5 worm cellular contexts compared by ENCODE assay signal in the genomic region with DNA sequence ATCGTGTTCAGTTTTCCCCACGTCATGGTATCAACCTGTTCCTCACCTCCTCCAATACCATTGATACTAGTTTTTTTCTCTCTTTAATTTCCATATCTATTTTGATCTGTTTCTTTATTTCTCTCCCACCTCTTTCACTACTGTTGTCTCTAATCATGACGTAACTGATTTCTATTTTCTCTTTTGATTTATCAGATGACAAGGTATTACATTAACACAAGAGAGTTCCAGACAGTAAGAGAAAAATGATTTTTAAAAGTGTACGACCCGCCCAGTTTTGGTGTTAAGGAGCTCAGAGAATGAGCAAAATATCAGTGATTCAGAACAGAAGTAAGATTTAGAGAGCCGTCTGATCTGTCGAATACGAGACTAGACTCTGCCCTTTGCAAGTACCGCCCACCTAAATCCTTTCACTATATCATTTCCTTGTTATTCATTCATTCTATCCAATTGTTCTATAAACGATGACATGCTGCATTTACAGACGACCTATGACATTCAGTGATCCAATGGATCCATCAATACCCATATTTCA.
TF ChIP-seq lines count a peak whose summit lies in the region.

TSS of gene nhr-105 (plus strand) at position 485 of the 535 bp plus-strand sequence.

TF ChIP-seq in whole organism, L1 larva, 84 proteins besides CTCF, POLR2A, EP300 and RAD21 (continued from another document and continues in another):
- TF ChIP-seq sptf-1 (tag; optimal IDR thresholded peaks at IDR 0.05; lab: Kevin White, UChicago): no peak
- TF ChIP-seq zag-1 (tag; optimal IDR thresholded peaks at IDR 0.05; lab: Kevin White, UChicago): no peak
- no peak for TF ChIP-seq snpc-4 (tag; optimal IDR thresholded peaks at IDR 0.05; lab: Kevin White, UChicago)
- no peak for TF ChIP-seq tlp-1 (tag; optimal IDR thresholded peaks at IDR 0.05; lab: Kevin White, UChicago)
- TF ChIP-seq nhr-85 (tag; lab: Kevin White, UChicago): peak; percentile 96
- no peak for TF ChIP-seq unc-62 (GFP tag; optimal IDR thresholded peaks at IDR 0.05; lab: Kevin White, UChicago)
- no peak for TF ChIP-seq C34B4.2 (tag; optimal IDR thresholded peaks at IDR 0.05; lab: Kevin White, UChicago)
- TF ChIP-seq ztf-4 (tag; optimal IDR thresholded peaks at IDR 0.05; lab: Kevin White, UChicago): peak; percentile 45
- TF ChIP-seq lsy-2 (tag; optimal IDR thresholded peaks at IDR 0.05; lab: Kevin White, UChicago): peak; percentile 38 to 61
- no peak for TF ChIP-seq unc-98 (GFP tag; IDR thresholded peaks at IDR 0.05; lab: Robert Waterston, UW)
- peak; percentile 26 for TF ChIP-seq nhr-237 (tag; optimal IDR thresholded peaks at IDR 0.05; lab: Kevin White, UChicago)
- TF ChIP-seq lin-13 (GFP tag; optimal IDR thresholded peaks at IDR 0.05; lab: Kevin White, UChicago): peak; percentile 39
- peak; percentile 9 for TF ChIP-seq xbp-1 (tag; optimal IDR thresholded peaks at IDR 0.05; lab: Kevin White, UChicago)
- TF ChIP-seq nhr-76 (tag; optimal IDR thresholded peaks at IDR 0.05; lab: Kevin White, UChicago): no peak
- TF ChIP-seq F16B12.6 (tag; optimal IDR thresholded peaks at IDR 0.05; lab: Kevin White, UChicago): no peak
- TF ChIP-seq mdl-1 (tag; optimal IDR thresholded peaks at IDR 0.05; lab: Kevin White, UChicago): peak in 1 of 2 experiments; percentile 6
- TF ChIP-seq sup-37 (GFP tag; optimal IDR thresholded peaks at IDR 0.05; lab: Kevin White, UChicago): peak; percentile 36
- no peak for TF ChIP-seq unc-130 (tag; optimal IDR thresholded peaks at IDR 0.05; lab: Kevin White, UChicago)
- TF ChIP-seq mef-2 (tag; optimal IDR thresholded peaks at IDR 0.05; lab: Kevin White, UChicago): no peak
- no peak for TF ChIP-seq aha-1 (tag; optimal IDR thresholded peaks at IDR 0.05; lab: Kevin White, UChicago)
- TF ChIP-seq skn-1 (tag; optimal IDR thresholded peaks at IDR 0.05; lab: Kevin White, UChicago): peak; percentile 25
- TF ChIP-seq elt-3 (tag; optimal IDR thresholded peaks at IDR 0.05; lab: Kevin White, UChicago): peak in 4 of 6 experiments; percentile 23 to 71 (median 65)
- no peak for TF ChIP-seq isw-1 (GFP tag; IDR thresholded peaks at IDR 0.05; lab: Robert Waterston, UW)
- TF ChIP-seq fkh-10 (GFP tag; optimal IDR thresholded peaks at IDR 0.05; lab: Kevin White, UChicago): no peak
- TF ChIP-seq unc-86 (tag; optimal IDR thresholded peaks at IDR 0.05; lab: Kevin White, UChicago): no peak
- peak; percentile 42 for TF ChIP-seq blmp-1 (tag; optimal IDR thresholded peaks at IDR 0.05; lab: Kevin White, UChicago)

TF ChIP-seq in whole organism, L2 larva, 48 proteins besides CTCF, POLR2A, EP300 and RAD21 (continued from another document):
- TF ChIP-seq blmp-1 (tag; optimal IDR thresholded peaks at IDR 0.05; lab: Kevin White, UChicago; ENCODE audit: insufficient read depth): peak; percentile 85
- TF ChIP-seq ztf-4 (tag; optimal IDR thresholded peaks at IDR 0.05; lab: Kevin White, UChicago): peak; percentile 71
- peak; percentile 32 for TF ChIP-seq sma-9 (GFP tag; optimal IDR thresholded peaks at IDR 0.05; lab: Kevin White, UChicago)
- TF ChIP-seq sma-9 (tag; optimal IDR thresholded peaks at IDR 0.05; lab: Kevin White, UChicago): peak; percentile 3
- peak; percentile 61 for TF ChIP-seq gmeb-1 (tag; optimal IDR thresholded peaks at IDR 0.05; lab: Kevin White, UChicago)
- TF ChIP-seq egl-27 (tag; optimal IDR thresholded peaks at IDR 0.05; lab: Kevin White, UChicago): peak; percentile 65
- peak; percentile 45 for TF ChIP-seq lin-13 (GFP tag; optimal IDR thresholded peaks at IDR 0.05; lab: Kevin White, UChicago)
- TF ChIP-seq crh-2 (tag; optimal IDR thresholded peaks at IDR 0.05; lab: Kevin White, UChicago): peak; percentile 93
- TF ChIP-seq unc-55 (GFP tag; optimal IDR thresholded peaks at IDR 0.05; lab: Kevin White, UChicago): no peak
- peak; percentile 95 for TF ChIP-seq nhr-25 (tag; optimal IDR thresholded peaks at IDR 0.05; lab: Kevin White, UChicago)

TF ChIP-seq in whole organism, L3 larva, 47 proteins besides CTCF, POLR2A, EP300 and RAD21 (continued from another document):
- TF ChIP-seq unc-62 (GFP tag; optimal IDR thresholded peaks at IDR 0.05; lab: Kevin White, UChicago) (peak; percentile 46), lsy-12 (tag; optimal IDR thresholded peaks at IDR 0.05; lab: Kevin White, UChicago) (peak; percentile 44), lin-15B (tag; optimal IDR thresholded peaks at IDR 0.05; lab: Kevin White, UChicago) (no peak), snpc-4 (tag; optimal IDR thresholded peaks at IDR 0.05; lab: Kevin White, UChicago) (peak; percentile 45), nhr-67 (tag; optimal IDR thresholded peaks at IDR 0.05; lab: Kevin White, UChicago) (no peak), elt-1 (tag; optimal IDR thresholded peaks at IDR 0.05; lab: Kevin White, UChicago) (no peak), hmg-11 (tag; optimal IDR thresholded peaks at IDR 0.05; lab: Kevin White, UChicago) (no peak), daf-12 (tag; optimal IDR thresholded peaks at IDR 0.05; lab: Kevin White, UChicago) (no peak), R02D3.7 (tag; optimal IDR thresholded peaks at IDR 0.05; lab: Kevin White, UChicago) (no peak), ceh-82 (tag; optimal IDR thresholded peaks at IDR 0.05; lab: Kevin White, UChicago) (no peak), nhr-77 (tag; optimal IDR thresholded peaks at IDR 0.05; lab: Kevin White, UChicago) (no peak), pha-4 (tag; optimal IDR thresholded peaks at IDR 0.05; lab: Kevin White, UChicago) (peak; percentile 40), tbx-2 (tag; optimal IDR thresholded peaks at IDR 0.05; lab: Kevin White, UChicago) (no peak), egl-5 (tag; optimal IDR thresholded peaks at IDR 0.05; lab: Kevin White, UChicago) (no peak), ztf-4 (tag; optimal IDR thresholded peaks at IDR 0.05; lab: Kevin White, UChicago) (no peak), nhr-25 (tag; optimal IDR thresholded peaks at IDR 0.05; lab: Kevin White, UChicago) (peak; percentile 67), nhr-11 (tag; optimal IDR thresholded peaks at IDR 0.05; lab: Kevin White, UChicago) (no peak), nfya-1 (tag; optimal IDR thresholded peaks at IDR 0.05; lab: Kevin White, UChicago; ENCODE audit: insufficient read depth) (peak; percentile 39), fkh-10 (GFP tag; optimal IDR thresholded peaks at IDR 0.05; lab: Kevin White, UChicago) (peak; percentile 11), lin-39 (tag; optimal IDR thresholded peaks at IDR 0.05; lab: Kevin White, UChicago) (no peak), sea-2 (GFP tag; optimal IDR thresholded peaks at IDR 0.05; lab: Kevin White, UChicago) (no peak)
TF ChIP-seq in whole organism, L3 larva: peak in this region for 16.

TF ChIP-seq in whole organism, L4 larva, 104 proteins besides CTCF, POLR2A, EP300 and RAD21 (continued from another document and continues in another):
- TF ChIP-seq F49E8.2 (tag; optimal IDR thresholded peaks at IDR 0.05; lab: Kevin White, UChicago; ENCODE audit: borderline replicate concordance) (no peak), nhr-77 (tag; optimal IDR thresholded peaks at IDR 0.05; lab: Kevin White, UChicago) (peak; percentile 77), sdz-12 (GFP tag; optimal IDR thresholded peaks at IDR 0.05; lab: Kevin White, UChicago) (peak; percentile 46), nhr-237 (tag; optimal IDR thresholded peaks at IDR 0.05; lab: Kevin White, UChicago) (no peak), ceh-20 (GFP tag; IDR thresholded peaks at IDR 0.05; lab: Robert Waterston, UW) (no peak), lin-13 (GFP tag; optimal IDR thresholded peaks at IDR 0.05; lab: Kevin White, UChicago) (peak; percentile 12), egl-27 (tag; optimal IDR thresholded peaks at IDR 0.05; lab: Kevin White, UChicago) (peak; percentile 1), mdt-29 (GFP tag; IDR thresholded peaks at IDR 0.05; lab: Robert Waterston, UW) (no peak), Y75B8A.6 (GFP tag; IDR thresholded peaks at IDR 0.05; lab: Robert Waterston, UW) (0 out of 2 replicates have a peak, but pooled peaks have one; percentile 33), pqm-1 (tag; optimal IDR thresholded peaks at IDR 0.05; lab: Kevin White, UChicago) (peak; percentile 13), ceh-44 (GFP tag; IDR thresholded peaks at IDR 0.05; lab: Robert Waterston, UW) (no peak), lin-39 (tag; optimal IDR thresholded peaks at IDR 0.05; lab: Kevin White, UChicago) (no peak), zip-2 (tag; optimal IDR thresholded peaks at IDR 0.05; lab: Kevin White, UChicago) (no peak), lim-7 (GFP tag; IDR thresholded peaks at IDR 0.05; lab: Robert Waterston, UW) (no peak), snpc-4 (tag; optimal IDR thresholded peaks at IDR 0.05; lab: Kevin White, UChicago) (no peak), R02D3.7 (tag; optimal IDR thresholded peaks at IDR 0.05; lab: Kevin White, UChicago) (no peak), spr-1 (tag; optimal IDR thresholded peaks at IDR 0.05; lab: Kevin White, UChicago) (no peak), nhr-11 (tag; optimal IDR thresholded peaks at IDR 0.05; lab: Kevin White, UChicago) (peak; percentile 27), duxl-1 (tag; optimal IDR thresholded peaks at IDR 0.05; lab: Kevin White, UChicago; ENCODE audit: poor library complexity) (no peak), nhr-76 (tag; optimal IDR thresholded peaks at IDR 0.05; lab: Kevin White, UChicago) (peak; percentile 20), zfp-2 (tag; optimal IDR thresholded peaks at IDR 0.05; lab: Kevin White, UChicago) (no peak), zip-11 (GFP tag; IDR thresholded peaks at IDR 0.05; lab: Robert Waterston, UW) (no peak), nhr-10 (tag; optimal IDR thresholded peaks at IDR 0.05; lab: Kevin White, UChicago) (peak; percentile 74), pha-4 (GFP tag; IDR thresholded peaks at IDR 0.05; lab: Robert Waterston, UW) (no peak), pha-4 (tag; optimal IDR thresholded peaks at IDR 0.05; lab: Kevin White, UChicago) (no peak), D1046.2 (GFP tag; IDR thresholded peaks at IDR 0.05; lab: Robert Waterston, UW) (no peak), F37D6.2 (tag; optimal IDR thresholded peaks at IDR 0.05; lab: Kevin White, UChicago) (no peak), dpl-1 (GFP tag; optimal IDR thresholded peaks at IDR 0.05; lab: Kevin White, UChicago) (no peak), ces-1 (GFP tag; optimal IDR thresholded peaks at IDR 0.05; lab: Kevin White, UChicago) (no peak), F10B5.3 (tag; optimal IDR thresholded peaks at IDR 0.05; lab: Kevin White, UChicago) (no peak), lin-38 (GFP tag; IDR thresholded peaks at IDR 0.05; lab: Robert Waterston, UW) (peak; percentile 37; the same call in 1 of the 2 replicates), fkh-10 (GFP tag; optimal IDR thresholded peaks at IDR 0.05; lab: Kevin White, UChicago) (no peak), nhr-41 (GFP tag; IDR thresholded peaks at IDR 0.05; lab: Robert Waterston, UW) (no peak), ceh-62 (tag; optimal IDR thresholded peaks at IDR 0.05; lab: Kevin White, UChicago) (no peak), nhr-48 (tag; optimal IDR thresholded peaks at IDR 0.05; lab: Kevin White, UChicago) (peak; percentile 88), ama-1 (optimal IDR thresholded peaks at IDR 0.05; lab: Kevin White, UChicago) (no peak), set-16 (GFP tag; IDR thresholded peaks at IDR 0.05; lab: Robert Waterston, UW) (no peak; the same call in 1 of the 2 replicates), ztf-11 (tag; optimal IDR thresholded peaks at IDR 0.05; lab: Kevin White, UChicago) (no peak), lir-3 (tag; optimal IDR thresholded peaks at IDR 0.05; lab: Kevin White, UChicago) (no peak)

TF ChIP-seq in whole organism, young adult, 124 proteins besides CTCF, POLR2A, EP300 and RAD21 (continued from another document and continues in another):
- TF ChIP-seq C06A6.2 (GFP tag; conservative IDR thresholded peaks at IDR 0.05; lab: Robert Waterston, UW): peak; percentile 62
- peak; percentile 18 for TF ChIP-seq K12H6.12 (tag; optimal IDR thresholded peaks at IDR 0.05; lab: Kevin White, UChicago)
- no peak for TF ChIP-seq egl-18 (GFP tag; IDR thresholded peaks at IDR 0.05; lab: Robert Waterston, UW)
- no peak for TF ChIP-seq F23B12.7 (tag; optimal IDR thresholded peaks at IDR 0.05; lab: Kevin White, UChicago; ENCODE audit: insufficient read depth)
- no peak for TF ChIP-seq fkh-3 (tag; optimal IDR thresholded peaks at IDR 0.05; lab: Kevin White, UChicago)
- no peak for TF ChIP-seq nhr-27 (tag; optimal IDR thresholded peaks at IDR 0.05; lab: Kevin White, UChicago)
- TF ChIP-seq egl-44 (GFP tag; IDR thresholded peaks at IDR 0.05; lab: Robert Waterston, UW): no peak
- TF ChIP-seq lin-40 (tag; optimal IDR thresholded peaks at IDR 0.05; lab: Kevin White, UChicago): peak; percentile 59
- no peak for TF ChIP-seq Y79H2A.3 (GFP tag; conservative IDR thresholded peaks at IDR 0.05; lab: Robert Waterston, UW)
- no peak for TF ChIP-seq pbrm-1 (GFP tag; IDR thresholded peaks at IDR 0.05; lab: Robert Waterston, UW)
- TF ChIP-seq hrde-1 (tag; optimal IDR thresholded peaks at IDR 0.05; lab: Kevin White, UChicago; ENCODE audit: borderline replicate concordance): no peak
- TF ChIP-seq ceh-27 (GFP tag; optimal IDR thresholded peaks at IDR 0.05; lab: Kevin White, UChicago): no peak
- no peak for TF ChIP-seq B0261.1 (tag; optimal IDR thresholded peaks at IDR 0.05; lab: Kevin White, UChicago)
- TF ChIP-seq Y53G8AR.9 (GFP tag; conservative IDR thresholded peaks at IDR 0.05; lab: Robert Waterston, UW): no peak
- 0 out of 2 replicates have a peak, but pooled peaks have one; percentile 27 for TF ChIP-seq dox-1 (GFP tag; IDR thresholded peaks at IDR 0.05; lab: Robert Waterston, UW)
- TF ChIP-seq lag-1 (GFP tag; IDR thresholded peaks at IDR 0.05; lab: Robert Waterston, UW): no peak
- no peak for TF ChIP-seq efl-1 (GFP tag; optimal IDR thresholded peaks at IDR 0.05; lab: Kevin White, UChicago)
- TF ChIP-seq akir-1 (GFP tag; optimal IDR thresholded peaks at IDR 0.05; lab: Kevin White, UChicago): no peak
- no peak for TF ChIP-seq xnd-1 (tag; optimal IDR thresholded peaks at IDR 0.05; lab: Kevin White, UChicago)
- TF ChIP-seq tlf-1 (GFP tag; optimal IDR thresholded peaks at IDR 0.05; lab: Kevin White, UChicago): peak; percentile 10
- TF ChIP-seq T07F8.4 (tag; optimal IDR thresholded peaks at IDR 0.05; lab: Kevin White, UChicago): no peak
- no peak for TF ChIP-seq ceh-91 (GFP tag; IDR thresholded peaks at IDR 0.05; lab: Robert Waterston, UW)
- no peak for TF ChIP-seq F10E7.11 (tag; optimal IDR thresholded peaks at IDR 0.05; lab: Kevin White, UChicago)
- no peak for TF ChIP-seq sea-2 (GFP tag; IDR thresholded peaks at IDR 0.05; lab: Robert Waterston, UW)
- TF ChIP-seq nhr-120 (GFP tag; IDR thresholded peaks at IDR 0.05; lab: Robert Waterston, UW): no peak
- no peak for TF ChIP-seq F57A8.1 (GFP tag; optimal IDR thresholded peaks at IDR 0.05; lab: Kevin White, UChicago)
- TF ChIP-seq Y53F4B.3 (GFP tag; IDR thresholded peaks at IDR 0.05; lab: Robert Waterston, UW): no peak
- TF ChIP-seq madf-8 (GFP tag; conservative IDR thresholded peaks at IDR 0.05; lab: Robert Waterston, UW): no peak
- no peak for TF ChIP-seq ztf-3 (GFP tag; optimal IDR thresholded peaks at IDR 0.05; lab: Kevin White, UChicago)
- TF ChIP-seq ztf-25 (GFP tag; IDR thresholded peaks at IDR 0.05; lab: Robert Waterston, UW): no peak
- TF ChIP-seq rpc-1 (optimal IDR thresholded peaks at IDR 0.05; lab: Kevin White, UChicago): no peak
- no peak for TF ChIP-seq rpc-1 (tag; optimal IDR thresholded peaks at IDR 0.05; lab: Kevin White, UChicago)
- no peak for TF ChIP-seq snpc-1.1 (tag; optimal IDR thresholded peaks at IDR 0.05; lab: Kevin White, UChicago; ENCODE audit: insufficient read depth)
- TF ChIP-seq nhr-80 (tag; optimal IDR thresholded peaks at IDR 0.05; lab: Kevin White, UChicago): peak; percentile 41
- TF ChIP-seq somi-1 (GFP tag; optimal IDR thresholded peaks at IDR 0.05; lab: Kevin White, UChicago): peak; percentile 63
- no peak for TF ChIP-seq rec-8 (tag; optimal IDR thresholded peaks at IDR 0.05; lab: Kevin White, UChicago)
- no peak for TF ChIP-seq cebp-2 (GFP tag; IDR thresholded peaks at IDR 0.05; lab: Robert Waterston, UW)
- TF ChIP-seq snpc-4 (GFP tag; optimal IDR thresholded peaks at IDR 0.05; lab: Kevin White, UChicago): no peak
- TF ChIP-seq snpc-4 (tag; optimal IDR thresholded peaks at IDR 0.05; lab: Kevin White, UChicago): no peak
- TF ChIP-seq rcor-1 (GFP tag; IDR thresholded peaks at IDR 0.05; lab: Robert Waterston, UW): no peak
- TF ChIP-seq bed-1 (GFP tag; IDR thresholded peaks at IDR 0.05; lab: Robert Waterston, UW): no peak
- peak; percentile 39 for TF ChIP-seq nhr-90 (tag; optimal IDR thresholded peaks at IDR 0.05; lab: Kevin White, UChicago)
- TF ChIP-seq lsy-27 (tag; optimal IDR thresholded peaks at IDR 0.05; lab: Kevin White, UChicago; ENCODE audit: borderline replicate concordance, insufficient read depth): no peak
- TF ChIP-seq pha-4 (tag; optimal IDR thresholded peaks at IDR 0.05; lab: Kevin White, UChicago): no peak
- no peak for TF ChIP-seq him-1 (tag; optimal IDR thresholded peaks at IDR 0.05; lab: Kevin White, UChicago)
